Worm (Caenorhabditis elegans): Measurements from ENCODE around the gene cutl-1.

DNA sequence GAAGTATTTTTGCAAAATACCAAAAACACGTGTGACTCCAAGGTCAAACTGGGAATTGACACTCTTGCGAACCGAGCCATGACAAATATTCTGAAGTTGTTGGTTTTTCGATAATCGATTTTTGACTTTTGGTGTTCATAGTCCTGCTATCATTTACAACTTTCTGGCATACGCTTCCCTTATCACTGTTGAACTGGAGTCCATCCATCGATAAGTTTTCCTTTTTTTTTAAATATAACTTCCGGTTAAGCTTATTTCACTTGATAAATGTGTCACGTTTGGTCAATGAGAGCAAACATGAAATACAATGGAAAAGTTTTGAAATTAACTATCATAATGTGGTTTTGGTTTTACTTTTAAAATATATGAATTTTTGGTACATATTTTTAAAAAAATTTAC, 15.8 kb upstream of the cutl-1 start:
- TF ChIP-seq cog-1 (tag; optimal IDR thresholded peaks at IDR 0.05) (no peak), klf-2 (GFP tag; conservative IDR thresholded peaks at IDR 0.05) (no peak), ztf-29 (GFP tag; IDR thresholded peaks at IDR 0.05) (no peak)

All from whole organism, midembryonic.